Worm (Caenorhabditis elegans): ENCODE measurements around the gene E01G6.1.

- no peak for TF ChIP-seq ham-2 (GFP tag; optimal IDR thresholded peaks at IDR 0.05)
- no peak for TF ChIP-seq mep-1 (tag; optimal IDR thresholded peaks at IDR 0.05)
- TF ChIP-seq lin-13 (tag; optimal IDR thresholded peaks at IDR 0.05): no peak
- no peak for TF ChIP-seq sptf-1 (tag; optimal IDR thresholded peaks at IDR 0.05)
- no peak for TF ChIP-seq snpc-4 (tag; optimal IDR thresholded peaks at IDR 0.05)
These were observed 22.2 kb downstream of the E01G6.1 start, which contains the start of gene C04B4.2 for ce11 chrX:12282911-12283310.
